Fruit fly (Drosophila melanogaster) whole organism, embryonic: ENCODE results near the gene CG43127.
A peak's percentile ranks its signal among the peaks of the same experiment; 100 is the strongest.

ENCODE experiments used
- Abd-B ChIP-seq: fragments of 200-800 bp; sonication (Bioruptor generic); optimal IDR thresholded peaks from 2 replicates; lab custom pipeline; 2018; ENCODE audit warnings: missing biosample characterization, mild to moderate bottlenecking, missing genetic modification characterization, moderate library complexity
- CG12219 ChIP-seq: fragments of 200-800 bp; sonication (Bioruptor generic); optimal IDR thresholded peaks from 3 replicates; lab custom pipeline; 2018; ENCODE audit warnings: missing biosample characterization, mild to moderate bottlenecking, missing genetic modification characterization
- CG13296 ChIP-seq: fragments of 200-800 bp; sonication (Bioruptor generic); optimal IDR thresholded peaks from 3 replicates; lab custom pipeline; 2018; ENCODE audit warnings: missing biosample characterization, mild to moderate bottlenecking, missing genetic modification characterization
- CG13424 ChIP-seq: fragments of 200-800 bp; sonication (Bioruptor generic); optimal IDR thresholded peaks from 2 replicates; lab custom pipeline; 2019; ENCODE audit warnings: missing biosample characterization, mild to moderate bottlenecking, missing genetic modification characterization, moderate library complexity
- CG14965 ChIP-seq: fragments of 200-800 bp; sonication (Bioruptor generic); optimal IDR thresholded peaks from 2 replicates; lab custom pipeline; 2016; ENCODE audit warnings: missing biosample characterization, missing genetic modification characterization, borderline replicate concordance
- CG17361 ChIP-seq: fragments of 200-800 bp; sonication (Bioruptor generic); IDR thresholded peaks from 3 replicates; pipeline ENCODE4 v1.3.6; 2022; ENCODE audit warnings: missing biosample characterization, missing genetic modification characterization
- CG2129 ChIP-seq: fragments of 200-800 bp; sonication (Bioruptor generic); IDR thresholded peaks from 2 replicates; pipeline ENCODE4 v1.3.6; 2022; ENCODE audit warnings: missing biosample characterization, missing genetic modification characterization; ENCODE audit not compliant: partially characterized antibody
- CG3847 ChIP-seq: fragments of 200-800 bp; sonication (Bioruptor generic); IDR thresholded peaks from 2 replicates; pipeline ENCODE4 v1.3.6; 2022; ENCODE audit warnings: missing biosample characterization, missing genetic modification characterization
- CG43689 ChIP-seq: fragments of 200-800 bp; sonication (Bioruptor generic); IDR thresholded peaks from 2 replicates; pipeline ENCODE4 v1.3.6; 2022; ENCODE audit warnings: missing biosample characterization, missing genetic modification characterization
- CG5180 ChIP-seq: fragments of 200-800 bp; sonication (Bioruptor generic); optimal IDR thresholded peaks from 3 replicates; lab custom pipeline; 2017; ENCODE audit warnings: missing biosample characterization, missing genetic modification characterization, mild to moderate bottlenecking, moderate library complexity, missing genetic modification reagents
- CG5245 ChIP-seq: fragments of 200-800 bp; sonication (Bioruptor generic); optimal IDR thresholded peaks from 3 replicates; lab custom pipeline; 2016; ENCODE audit warnings: missing biosample characterization, missing genetic modification characterization
- CG6254 ChIP-seq: fragments of 200-800 bp; sonication (Bioruptor generic); optimal IDR thresholded peaks from 3 replicates; lab custom pipeline; 2017; ENCODE audit warnings: mild to moderate bottlenecking, missing biosample characterization, missing genetic modification reagents, missing genetic modification characterization
- CG6791 ChIP-seq: fragments of 200-800 bp; sonication (Bioruptor generic); IDR thresholded peaks from 3 replicates; pipeline ENCODE4 v1.3.6; 2022; ENCODE audit warnings: missing biosample characterization, missing genetic modification characterization; ENCODE audit not compliant: partially characterized antibody
- CG7745 ChIP-seq: fragments of 200-800 bp; sonication (Bioruptor generic); optimal IDR thresholded peaks from 2 replicates; lab custom pipeline; 2018; ENCODE audit warnings: missing biosample characterization, mild to moderate bottlenecking, missing genetic modification characterization, moderate library complexity
- CG8944 ChIP-seq: fragments of 200-800 bp; sonication (Bioruptor generic); optimal IDR thresholded peaks from 3 replicates; lab custom pipeline; 2016; ENCODE audit warnings: missing biosample characterization, missing genetic modification characterization
- CrebB ChIP-seq: fragments of 200-800 bp; sonication (Bioruptor generic); optimal IDR thresholded peaks from 3 replicates; lab custom pipeline; 2018; ENCODE audit warnings: missing biosample characterization, mild to moderate bottlenecking, missing genetic modification characterization
- Dbx ChIP-seq: fragments of 200-800 bp; sonication (Bioruptor generic); IDR thresholded peaks from 3 replicates; pipeline ENCODE4 v1.3.6; 2022; ENCODE audit warnings: missing biosample characterization, missing genetic modification characterization
- Doc2 ChIP-seq: fragments of 200-800 bp; sonication (Bioruptor generic); IDR thresholded peaks from 2 replicates; pipeline ENCODE4 v1.3.6; 2022; ENCODE audit warnings: missing biosample characterization, missing genetic modification characterization
- Ets65A ChIP-seq: fragments of 200-800 bp; sonication (Bioruptor generic); peaks from one replicate; lab custom pipeline; 2016; ENCODE audit warnings: missing biosample characterization, missing genetic modification characterization
- Gsc ChIP-seq: fragments of 200-800 bp; sonication (Bioruptor generic); IDR thresholded peaks from 2 replicates; pipeline ENCODE4 v1.3.6; 2022; ENCODE audit warnings: missing biosample characterization, missing genetic modification characterization
- Hand ChIP-seq: fragments of 200-800 bp; sonication (Bioruptor generic); optimal IDR thresholded peaks from 2 replicates; lab custom pipeline; 2017; ENCODE audit warnings: mild to moderate bottlenecking, missing biosample characterization, missing genetic modification reagents, missing genetic modification characterization
- HmgD ChIP-seq: fragments of 200-800 bp; sonication (Bioruptor generic); optimal IDR thresholded peaks from 3 replicates; lab custom pipeline; 2016; ENCODE audit warnings: missing biosample characterization, missing genetic modification characterization
- MESR4 ChIP-seq: fragments of 200-800 bp; sonication (Bioruptor generic); optimal IDR thresholded peaks from 2 replicates; lab custom pipeline; 2018; ENCODE audit warnings: missing biosample characterization, mild to moderate bottlenecking, missing genetic modification characterization, moderate library complexity
- Max ChIP-seq: fragments of 200-800 bp; sonication (Bioruptor generic); optimal IDR thresholded peaks from 2 replicates; lab custom pipeline; 2016; ENCODE audit warnings: missing biosample characterization, mild to moderate bottlenecking, missing genetic modification characterization
- Nf-YB ChIP-seq: fragments of 200-800 bp; sonication (Bioruptor generic); optimal IDR thresholded peaks from 3 replicates; lab custom pipeline; 2019; ENCODE audit warnings: missing biosample characterization, mild to moderate bottlenecking, missing genetic modification characterization, moderate library complexity
- Sin3A ChIP-seq: fragments of >200 bp; optimal IDR thresholded peaks from 2 replicates; lab custom pipeline; 2018
- Spps ChIP-seq: fragments of 200-800 bp; sonication (Bioruptor generic); optimal IDR thresholded peaks from 2 replicates; lab custom pipeline; 2018; ENCODE audit warnings: missing biosample characterization, mild to moderate bottlenecking, missing genetic modification characterization
- TFAM ChIP-seq: fragments of 200-800 bp; sonication (Bioruptor generic); optimal IDR thresholded peaks from 2 replicates; lab custom pipeline; 2017; ENCODE audit warnings: missing biosample characterization, missing genetic modification characterization, inconsistent platforms
- Taf1 ChIP-seq: fragments of 200-800 bp; sonication (Bioruptor generic); IDR thresholded peaks from 2 replicates; pipeline ENCODE4 v1.3.6; 2022; ENCODE audit warnings: missing biosample characterization, missing genetic modification characterization
- bab2 ChIP-seq: fragments of 200-800 bp; sonication (Bioruptor generic); optimal IDR thresholded peaks from 2 replicates; lab custom pipeline; 2016; ENCODE audit warnings: missing biosample characterization, missing genetic modification characterization
- bsh ChIP-seq, 2 experiments: fragments of 200-800 bp; sonication (Bioruptor generic); optimal IDR thresholded peaks; 2 replicates each; lab custom pipeline; 2017 to 2018; ENCODE audit warnings: mild to moderate bottlenecking in 2 of 2, missing biosample characterization in 2 of 2, missing genetic modification characterization in 2 of 2, moderate library complexity in 1 of 2
- cad ChIP-seq: fragments of >200 bp; optimal IDR thresholded peaks from 2 replicates; lab custom pipeline; 2017; ENCODE audit warnings: missing biosample characterization, missing genetic modification characterization
- corto ChIP-seq: fragments of 200-800 bp; sonication (Bioruptor generic); optimal IDR thresholded peaks from 2 replicates; lab custom pipeline; 2016; ENCODE audit warnings: missing biosample characterization, mild to moderate bottlenecking, missing genetic modification characterization, moderate library complexity
- dmrt11E ChIP-seq: fragments of 200-800 bp; sonication (Bioruptor generic); optimal IDR thresholded peaks from 3 replicates; lab custom pipeline; 2018; ENCODE audit warnings: missing biosample characterization, mild to moderate bottlenecking, missing genetic modification characterization, moderate library complexity
- ems ChIP-seq: fragments of 200-800 bp; sonication (Bioruptor generic); optimal IDR thresholded peaks from 3 replicates; lab custom pipeline; 2016; ENCODE audit warnings: missing biosample characterization, missing genetic modification characterization
- en ChIP-seq: fragments of 200-800 bp; sonication (Bioruptor generic); optimal IDR thresholded peaks from 2 replicates; lab custom pipeline; 2016; ENCODE audit warnings: missing biosample characterization, missing genetic modification characterization
- eve ChIP-seq, 2 experiments: fragments of >200 bp; optimal IDR thresholded peaks; 2 replicates each; lab custom pipeline; 2017; ENCODE audit warnings: missing biosample characterization in 2 of 2, missing genetic modification characterization in 2 of 2
- ewg ChIP-seq: fragments of 200-800 bp; sonication (Bioruptor generic); optimal IDR thresholded peaks from 3 replicates; lab custom pipeline; 2017; ENCODE audit warnings: mild to moderate bottlenecking, missing biosample characterization, missing genetic modification reagents, missing genetic modification characterization
- gcm ChIP-seq: fragments of 200-800 bp; sonication (Bioruptor generic); optimal IDR thresholded peaks from 2 replicates; lab custom pipeline; 2019; ENCODE audit warnings: missing biosample characterization, mild to moderate bottlenecking, missing genetic modification characterization, moderate library complexity
- ind ChIP-seq: fragments of 200-800 bp; sonication (Bioruptor generic); optimal IDR thresholded peaks from 3 replicates; lab custom pipeline; 2016; ENCODE audit warnings: missing biosample characterization, missing genetic modification characterization
- jing ChIP-seq: fragments of 200-800 bp; sonication (Bioruptor generic); optimal IDR thresholded peaks from 2 replicates; lab custom pipeline; 2018; ENCODE audit warnings: missing biosample characterization, mild to moderate bottlenecking, missing genetic modification characterization
- nmo ChIP-seq: fragments of 200-800 bp; sonication (Bioruptor generic); optimal IDR thresholded peaks from 2 replicates; lab custom pipeline; 2018; ENCODE audit warnings: missing biosample characterization, mild to moderate bottlenecking, missing genetic modification characterization, moderate library complexity
- oc ChIP-seq: fragments of 200-800 bp; sonication (Bioruptor generic); optimal IDR thresholded peaks from 2 replicates; lab custom pipeline; 2018; ENCODE audit warnings: missing biosample characterization, mild to moderate bottlenecking, missing genetic modification characterization, moderate library complexity
- peb ChIP-seq: fragments of 200-800 bp; sonication (Bioruptor generic); IDR thresholded peaks from 2 replicates; pipeline ENCODE4 v1.3.6; 2022; ENCODE audit warnings: missing biosample characterization, missing genetic modification characterization
- sim ChIP-seq: fragments of 200-800 bp; sonication (Bioruptor generic); IDR thresholded peaks from 2 replicates; pipeline ENCODE4 v1.3.6; 2022; ENCODE audit warnings: missing biosample characterization, missing genetic modification characterization
- stc ChIP-seq: fragments of 200-800 bp; sonication (Bioruptor generic); IDR thresholded peaks from 2 replicates; pipeline ENCODE4 v1.3.6; 2022; ENCODE audit warnings: missing biosample characterization, missing genetic modification characterization
- tll ChIP-seq, 2 experiments: fragments of 200-800 bp in 1 of 2; fragments of >200 bp in 1 of 2; sonication (Bioruptor generic) in 1 of 2; optimal IDR thresholded peaks; 2 replicates each; lab custom pipeline; 2017 to 2019; ENCODE audit warnings: missing biosample characterization in 2 of 2, missing genetic modification characterization in 2 of 2, mild to moderate bottlenecking in 1 of 2, moderate library complexity in 1 of 2
- wdn ChIP-seq: fragments of 200-800 bp; sonication (Bioruptor generic); IDR thresholded peaks from 2 replicates; pipeline ENCODE4 v1.3.6; 2022; ENCODE audit warnings: missing biosample characterization, missing genetic modification characterization
- zen2 ChIP-seq: fragments of 200-800 bp; sonication (Bioruptor generic); IDR thresholded peaks from 3 replicates; pipeline ENCODE4 v1.3.6; 2022; ENCODE audit warnings: missing biosample characterization, missing genetic modification characterization; ENCODE audit not compliant: partially characterized antibody

The CG43127 gene

dm6 chr3L:10656451-10657198 lies 31.2 kb upstream of the CG43127 start (continued):
- TF ChIP-seq CG5245 (peak; percentile 23), Nf-YB (GFP tag; lab: Kevin White, UChicago) (peak; percentile 47), sim (GFP tag; lab: Robert Waterston, UW) (peak; percentile 48; the same call in 1 of the 2 replicates), Max (GFP tag; lab: Kevin White, UChicago) (peak; percentile 10), CG14965 (GFP tag; lab: Kevin White, UChicago) (peak; percentile 59), CG2129 (GFP tag; lab: Robert Waterston, UW) (no peak), Doc2 (GFP tag; lab: Robert Waterston, UW) (no peak), wdn (GFP tag; lab: Robert Waterston, UW) (no peak), dmrt11E (tag; lab: Kevin White, UChicago) (peak; percentile 42), stc (GFP tag; lab: Robert Waterston, UW) (peak; percentile 51; the same call in 1 of the 2 replicates), Gsc (GFP tag; lab: Robert Waterston, UW) (no peak), ind (GFP tag; lab: Kevin White, UChicago) (no peak), bab2 (GFP tag; lab: Kevin White, UChicago) (peak; percentile 81), CG6791 (GFP tag; lab: Robert Waterston, UW) (no peak), oc (tag; lab: Kevin White, UChicago) (peak; percentile 45), cad (GFP tag; lab: Kevin White, UChicago) (no peak), CG6254 (GFP tag; lab: Kevin White, UChicago) (peak; percentile 36), jing (GFP tag; lab: Kevin White, UChicago) (peak; percentile 16), HmgD (GFP tag; lab: Kevin White, UChicago) (no peak), en (GFP tag; lab: Kevin White, UChicago) (peak; percentile 19), nmo (no peak), Abd-B (GFP tag; lab: Kevin White, UChicago) (no peak), CG17361 (GFP tag; lab: Robert Waterston, UW) (peak; percentile 37; the same call in 1 of the 3 replicates), ems (GFP tag; lab: Kevin White, UChicago) (peak; percentile 50), Sin3A (lab: Kevin White, UChicago) (no peak), TFAM (peak; percentile 34), Spps (peak; percentile 24), CG43689 (GFP tag; lab: Robert Waterston, UW) (no peak), bsh (GFP tag; optimal IDR thresholded peaks at IDR 0.05; lab: Kevin White, UChicago) (peak in 1 of 2 experiments; percentile 72), CG13424 (tag; lab: Kevin White, UChicago) (peak; percentile 49), MESR4 (GFP tag; lab: Kevin White, UChicago) (no peak), CG8944 (peak; percentile 19), ewg (GFP tag; lab: Kevin White, UChicago) (peak; percentile 55), corto (no peak), CG7745 (tag; lab: Kevin White, UChicago) (no peak), gcm (GFP tag; lab: Kevin White, UChicago) (peak; percentile 57), CG12219 (peak; percentile 56), Taf1 (GFP tag; lab: Robert Waterston, UW) (no peak), Dbx (GFP tag; lab: Robert Waterston, UW) (peak; percentile 51; the same call in 1 of the 3 replicates), Ets65A (GFP tag; lab: Kevin White, UChicago) (no peak), CG13296 (GFP tag; lab: Kevin White, UChicago) (peak; percentile 73), CrebB (tag; lab: Kevin White, UChicago) (peak; percentile 85), peb (GFP tag; lab: Robert Waterston, UW) (no peak), CG3847 (no peak), CG5180 (GFP tag; lab: Kevin White, UChicago) (peak; percentile 58), zen2 (GFP tag; lab: Robert Waterston, UW) (no peak), tll (GFP tag; optimal IDR thresholded peaks at IDR 0.05; lab: Kevin White, UChicago) (no peak), Hand (GFP tag; lab: Kevin White, UChicago) (no peak), eve (GFP tag; optimal IDR thresholded peaks at IDR 0.05; lab: Kevin White, UChicago) (no peak)
